Worm (Caenorhabditis elegans): Measurements from ENCODE around the gene F57G12.1.

F57G12.1 gene

ce11 chrX:12185847-12186559 is 14.5 kb upstream of the F57G12.1 start:
- TF ChIP-seq nfya-2 (GFP tag; IDR thresholded peaks at IDR 0.05) (no peak), mes-4 (tag; optimal IDR thresholded peaks at IDR 0.05) (no peak), lin-26 (GFP tag; IDR thresholded peaks at IDR 0.05) (peak; percentile 38; the same call in 1 of the 2 replicates), mxl-1 (tag; optimal IDR thresholded peaks at IDR 0.05) (no peak), hmg-1.2 (GFP tag; IDR thresholded peaks at IDR 0.05) (0 out of 2 replicates have a peak, but pooled peaks have one; percentile 6), zim-3 (tag; optimal IDR thresholded peaks at IDR 0.05) (no peak), ztf-18 (tag; optimal IDR thresholded peaks at IDR 0.05) (no peak), egl-18 (GFP tag; IDR thresholded peaks at IDR 0.05) (no peak), sptf-2 (GFP tag; optimal IDR thresholded peaks at IDR 0.05) (no peak), ztf-22 (GFP tag; optimal IDR thresholded peaks at IDR 0.05) (no peak), K11D2.4 (GFP tag; IDR thresholded peaks at IDR 0.05) (peak; percentile 74; the same call in 1 of the 2 replicates), lin-40 (tag; optimal IDR thresholded peaks at IDR 0.05) (peak; percentile 14), egrh-3 (GFP tag; IDR thresholded peaks at IDR 0.05) (no peak), bed-1 (GFP tag; IDR thresholded peaks at IDR 0.05) (no peak), nhr-27 (tag; optimal IDR thresholded peaks at IDR 0.05) (no peak), ceh-91 (GFP tag; IDR thresholded peaks at IDR 0.05) (no peak), let-607 (tag; optimal IDR thresholded peaks at IDR 0.05) (no peak), ceh-27 (GFP tag; optimal IDR thresholded peaks at IDR 0.05) (no peak), cebp-1 (GFP tag; IDR thresholded peaks at IDR 0.05) (no peak), cebp-1 (tag; optimal IDR thresholded peaks at IDR 0.05) (peak; percentile 52), nhr-80 (tag; optimal IDR thresholded peaks at IDR 0.05) (peak; percentile 80), somi-1 (GFP tag; optimal IDR thresholded peaks at IDR 0.05) (peak; percentile 21), F22D6.2 (tag; optimal IDR thresholded peaks at IDR 0.05) (no peak), K12H6.12 (tag; optimal IDR thresholded peaks at IDR 0.05) (peak; percentile 53)

ce11 chrX:12184393-12184792 is 12.9 kb upstream of the F57G12.1 start:
- no peak for TF ChIP-seq dpl-1 (GFP tag; optimal IDR thresholded peaks at IDR 0.05)
- no peak for TF ChIP-seq attf-3 (GFP tag; conservative IDR thresholded peaks at IDR 0.05)
- TF ChIP-seq rcor-1 (GFP tag; IDR thresholded peaks at IDR 0.05): no peak
- no peak for TF ChIP-seq F57A8.1 (GFP tag; optimal IDR thresholded peaks at IDR 0.05)
- TF ChIP-seq pha-4 (tag; optimal IDR thresholded peaks at IDR 0.05): no peak
- TF ChIP-seq mel-28 (tag; optimal IDR thresholded peaks at IDR 0.05; ENCODE audit: borderline replicate concordance): no peak
- no peak for TF ChIP-seq Y67H2A.10 (GFP tag; conservative IDR thresholded peaks at IDR 0.05)
- no peak for TF ChIP-seq F22D6.2 (tag; optimal IDR thresholded peaks at IDR 0.05)

ce11 chrX:12182684-12183477 is 11.4 kb upstream of the F57G12.1 start:
- TF ChIP-seq madf-3 (GFP tag; IDR thresholded peaks at IDR 0.05) (no peak), zim-3 (tag; optimal IDR thresholded peaks at IDR 0.05) (no peak), egrh-3 (GFP tag; IDR thresholded peaks at IDR 0.05) (no peak), dpff-1 (tag; optimal IDR thresholded peaks at IDR 0.05) (no peak), nhr-120 (GFP tag; IDR thresholded peaks at IDR 0.05) (no peak), dox-1 (GFP tag; IDR thresholded peaks at IDR 0.05) (no peak), zfh-2 (GFP tag; conservative IDR thresholded peaks at IDR 0.05) (no peak), unc-62 (GFP tag; optimal IDR thresholded peaks at IDR 0.05) (no peak), lsy-27 (tag; optimal IDR thresholded peaks at IDR 0.05; ENCODE audit: borderline replicate concordance, insufficient read depth) (no peak), aptf-2 (GFP tag; conservative IDR thresholded peaks at IDR 0.05) (no peak)
